Fruit fly (Drosophila melanogaster): ENCODE measurements around the gene CG15059.

DNA sequence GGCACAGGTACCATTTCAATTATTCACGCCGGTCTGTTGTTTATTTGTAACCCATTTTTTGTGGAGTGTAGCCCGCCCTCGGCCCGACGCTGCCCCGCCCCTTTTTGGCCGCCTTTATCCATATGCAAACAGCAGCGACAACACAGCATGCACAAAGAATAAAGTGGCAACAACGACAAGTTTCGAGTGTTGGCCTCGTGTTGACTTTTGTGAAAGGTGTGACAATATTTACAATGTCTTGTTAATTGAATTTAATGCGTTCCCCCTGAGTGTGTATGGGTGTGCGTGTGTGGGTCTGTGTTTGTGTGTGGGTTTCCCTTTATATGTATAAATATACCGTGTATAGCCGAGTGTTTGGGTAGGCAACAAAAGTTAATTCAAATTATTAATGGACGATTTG is 21.4 kb downstream of the CG15059 start:
- TF ChIP-seq CG8119 (GFP tag; IDR thresholded peaks at IDR 0.05) (no peak), Sox14 (GFP tag; optimal IDR thresholded peaks at IDR 0.05) (no peak), ss (GFP tag; optimal IDR thresholded peaks at IDR 0.05) (no peak), Sox102F (GFP tag; optimal IDR thresholded peaks at IDR 0.05) (no peak), Blimp-1 (GFP tag; optimal IDR thresholded peaks at IDR 0.05) (no peak), CG16779 (tag; optimal IDR thresholded peaks at IDR 0.05) (no peak), spab (GFP tag; optimal IDR thresholded peaks at IDR 0.05) (no peak), Hr38 (GFP tag; optimal IDR thresholded peaks at IDR 0.05) (no peak)

Measured in whole organism, prepupa.